Worm (Caenorhabditis elegans) whole organism, mixed stage, embryonic: ENCODE measurements around the gene F46B3.16.

ENCODE experiments used
- blmp-1 ChIP-seq: fragments of 150-350 bp; optimal IDR thresholded peaks from 2 replicates; lab custom pipeline; 2014; ENCODE audit warnings: missing biosample characterization, missing genetic modification characterization
- lin-13 ChIP-seq: fragments of 150-350 bp; optimal IDR thresholded peaks from 2 replicates; lab custom pipeline; 2014; ENCODE audit warnings: missing biosample characterization, missing genetic modification characterization
- mls-2 ChIP-seq: sonication (generic microtip); optimal IDR thresholded peaks from 2 replicates; lab custom pipeline; 2016; ENCODE audit warnings: mild to moderate bottlenecking, missing genetic modification characterization, moderate library complexity, missing compliant biosample characterization
- nhr-12 ChIP-seq: fragments of 150-350 bp; optimal IDR thresholded peaks from 2 replicates; lab custom pipeline; 2014; ENCODE audit warnings: missing biosample characterization, missing genetic modification characterization
- nhr-2 ChIP-seq: fragments of 150-350 bp; optimal IDR thresholded peaks from 2 replicates; lab custom pipeline; 2014; ENCODE audit warnings: missing biosample characterization, missing genetic modification characterization
- pha-4 ChIP-seq: fragments of 150-350 bp; optimal IDR thresholded peaks from 2 replicates; lab custom pipeline; 2018; ENCODE audit warnings: missing biosample characterization, missing genetic modification reagents, missing genetic modification characterization
- snpc-4 ChIP-seq: fragments of 150-350 bp; optimal IDR thresholded peaks from 2 replicates; lab custom pipeline; 2014; ENCODE audit warnings: missing biosample characterization, missing genetic modification characterization
- unc-39 ChIP-seq: fragments of 150-350 bp; optimal IDR thresholded peaks from 2 replicates; lab custom pipeline; 2014; ENCODE audit warnings: missing biosample characterization, missing genetic modification characterization
- unc-62 ChIP-seq: fragments of 150-350 bp; optimal IDR thresholded peaks from 2 replicates; lab custom pipeline; 2014; ENCODE audit warnings: missing biosample characterization, missing genetic modification reagents, missing genetic modification characterization
- zip-8 ChIP-seq: fragments of 150-350 bp; optimal IDR thresholded peaks from 2 replicates; lab custom pipeline; 2014; ENCODE audit warnings: missing biosample characterization, missing genetic modification characterization
- ztf-11 ChIP-seq: fragments of 150-350 bp; optimal IDR thresholded peaks from 2 replicates; lab custom pipeline; 2014; ENCODE audit warnings: missing biosample characterization, missing genetic modification characterization

DNA sequence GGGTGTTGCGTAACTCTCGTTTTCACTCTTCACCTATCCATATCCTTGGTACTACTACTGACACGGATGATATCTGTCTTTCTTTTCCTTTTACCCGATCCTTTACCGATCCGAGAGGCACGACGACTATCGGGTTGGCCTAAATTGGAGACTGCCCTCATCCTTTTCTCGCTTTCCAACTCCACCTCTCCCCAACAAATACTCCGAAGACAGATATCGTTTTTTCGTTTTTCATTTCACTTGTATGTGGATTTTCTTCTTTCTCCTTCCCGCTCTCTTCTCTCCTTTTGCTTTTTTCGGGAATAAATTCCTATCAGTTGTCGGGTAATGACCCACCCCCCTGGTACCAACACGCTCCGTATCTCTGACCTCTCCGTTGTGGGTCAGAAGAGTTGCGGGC is 30.5 kb downstream of the F46B3.16 start:
- no peak for TF ChIP-seq unc-62 (GFP tag; lab: Kevin White, UChicago)
- TF ChIP-seq zip-8 (tag; lab: Kevin White, UChicago): peak; percentile 54
- no peak for TF ChIP-seq nhr-2 (tag; lab: Kevin White, UChicago)
- TF ChIP-seq unc-39: no peak
- peak; percentile 84 for TF ChIP-seq blmp-1
- no peak for TF ChIP-seq snpc-4 (tag; lab: Kevin White, UChicago)
- TF ChIP-seq nhr-12 (tag; lab: Kevin White, UChicago): no peak
- no peak for TF ChIP-seq lin-13 (tag; lab: Kevin White, UChicago)
- TF ChIP-seq pha-4 (tag; lab: Kevin White, UChicago): no peak
- TF ChIP-seq ztf-11: no peak
- TF ChIP-seq mls-2: no peak
